Worm (Caenorhabditis elegans) whole organism, L4 larva: ENCODE data around the gene fsn-1.

Source experiments
- R02D3.7 ChIP-seq: fragments of 150-350 bp; sonication (generic microtip); optimal IDR thresholded peaks from 3 replicates; lab custom pipeline; 2014; ENCODE audit warnings: missing biosample characterization, missing genetic modification characterization
- ZK546.5 ChIP-seq, 2 experiments: sonication (generic microtip); optimal IDR thresholded peaks; 2 replicates each; lab custom pipeline; 2017; ENCODE audit warnings: missing biosample characterization in 2 of 2, missing genetic modification characterization in 2 of 2
- fkh-10 ChIP-seq: fragments of 150-350 bp; optimal IDR thresholded peaks from 2 replicates; lab custom pipeline; 2014; ENCODE audit warnings: missing biosample characterization, missing genetic modification reagents, missing genetic modification characterization
- hmg-1.1 ChIP-seq: fragments of 200-800 bp; sonication (Bioruptor generic); IDR thresholded peaks from 2 replicates; pipeline ENCODE4 v1.3.6; 2022; ENCODE audit warnings: missing genetic modification reagents, missing genetic modification characterization, missing compliant biosample characterization
- lin-13 ChIP-seq: fragments of 150-350 bp; optimal IDR thresholded peaks from 2 replicates; lab custom pipeline; 2014; ENCODE audit warnings: missing biosample characterization, missing genetic modification reagents, missing genetic modification characterization
- lir-3 ChIP-seq: sonication (generic microtip); optimal IDR thresholded peaks from 2 replicates; lab custom pipeline; 2016; ENCODE audit warnings: mild to moderate bottlenecking, missing genetic modification characterization, missing compliant biosample characterization
- nhr-10 ChIP-seq: fragments of 150-350 bp; optimal IDR thresholded peaks from 2 replicates; lab custom pipeline; 2014; ENCODE audit warnings: missing biosample characterization, missing genetic modification characterization
- nhr-102 ChIP-seq: sonication (generic microtip); optimal IDR thresholded peaks from 2 replicates; lab custom pipeline; 2016; ENCODE audit warnings: mild to moderate bottlenecking, missing genetic modification characterization, moderate library complexity, missing compliant biosample characterization
- nhr-77 ChIP-seq: fragments of 150-350 bp; optimal IDR thresholded peaks from 2 replicates; lab custom pipeline; 2014; ENCODE audit warnings: missing biosample characterization, missing genetic modification characterization
- set-16 ChIP-seq: fragments of 200-800 bp; sonication (Bioruptor generic); IDR thresholded peaks from 2 replicates; pipeline ENCODE4 v1.3.6; 2022; ENCODE audit warnings: missing genetic modification reagents, missing genetic modification characterization, missing compliant biosample characterization
- spr-3 ChIP-seq: fragments of 200-800 bp; sonication (Bioruptor generic); optimal IDR thresholded peaks from 2 replicates; lab custom pipeline; 2018; ENCODE audit warnings: mild to moderate bottlenecking, missing genetic modification characterization, missing compliant biosample characterization
- unc-62 ChIP-seq, 3 experiments: fragments of 150-350 bp in 1 of 3; sonication (generic microtip); optimal IDR thresholded peaks in 2 of 3; peaks in 1 of 3; 1 replicate in 1 of 3; 2 replicates in 2 of 3; lab custom pipeline; 2014 to 2017; ENCODE audit warnings: missing biosample characterization in 3 of 3, missing genetic modification characterization in 3 of 3, missing genetic modification reagents in 3 of 3, missing genotype in 1 of 3
- zag-1 ChIP-seq: fragments of 150-350 bp; optimal IDR thresholded peaks from 2 replicates; lab custom pipeline; 2014; ENCODE audit warnings: missing biosample characterization, missing genetic modification characterization
- ztf-11 ChIP-seq: fragments of 150-350 bp; optimal IDR thresholded peaks from 2 replicates; lab custom pipeline; 2014; ENCODE audit warnings: missing biosample characterization, missing genetic modification characterization

ce11 chrIII:4967236-4967635 is 30.1 kb downstream of the fsn-1 start:
- TF ChIP-seq nhr-102 (tag; lab: Kevin White, UChicago) (no peak), spr-3 (GFP tag; lab: Kevin White, UChicago) (no peak), nhr-77 (no peak), R02D3.7 (tag; lab: Kevin White, UChicago) (no peak), zag-1 (tag; lab: Kevin White, UChicago) (no peak), ZK546.5 (tag; optimal IDR thresholded peaks at IDR 0.05; lab: Kevin White, UChicago) (no peak), ztf-11 (no peak), hmg-1.1 (GFP tag; lab: Robert Waterston, UW) (no peak), unc-62 (GFP tag; optimal IDR thresholded peaks at IDR 0.05 in 1 of 2; lab: Kevin White, UChicago) (no peak), unc-62 (tag; optimal IDR thresholded peaks at IDR 0.05; lab: Kevin White, UChicago) (no peak), nhr-10 (tag; lab: Kevin White, UChicago) (no peak), fkh-10 (peak; percentile 79), lin-13 (GFP tag; lab: Kevin White, UChicago) (no peak), set-16 (GFP tag; lab: Robert Waterston, UW) (no peak), lir-3 (tag; lab: Kevin White, UChicago) (no peak)
